Fruit fly (Drosophila melanogaster) Kc167 (cell line): ENCODE measurements around the gene E23.

Experiments used
- Myc ChIP-seq: fragments of >200 bp; optimal IDR thresholded peaks from 2 replicates; lab custom pipeline; 2017; ENCODE audit warnings: missing external identifiers
- Sin3A ChIP-seq: fragments of >200 bp; optimal IDR thresholded peaks from 2 replicates; lab custom pipeline; 2018; ENCODE audit warnings: missing external identifiers
- insv ChIP-seq: fragments of >200 bp; optimal IDR thresholded peaks from 3 replicates; lab custom pipeline; 2018; ENCODE audit warnings: missing external identifiers
- psq ChIP-seq: fragments of >200 bp; optimal IDR thresholded peaks from 2 replicates; lab custom pipeline; 2017; ENCODE audit warnings: missing external identifiers
- ttk ChIP-seq: sonication (Bioruptor generic); optimal IDR thresholded peaks from 2 replicates; lab custom pipeline; 2017; ENCODE audit warnings: missing external identifiers

- TF ChIP-seq Myc (lab: Kevin White, UChicago) (no peak), Sin3A (no peak), ttk (no peak), insv (lab: Kevin White, UChicago) (no peak), psq (lab: Kevin White, UChicago) (no peak)
These were observed 15.9 kb downstream of the E23 start for dm6 chr2L:3338566-3339215.
